Fruit fly (Drosophila melanogaster) whole organism, embryonic: ENCODE data around the gene CG31468.

ENCODE experiments used
- Aef1 ChIP-seq: fragments of 200-800 bp; sonication (Bioruptor generic); IDR thresholded peaks from 3 replicates; pipeline ENCODE4 v1.3.6; 2022; ENCODE audit warnings: missing biosample characterization, missing genetic modification characterization
- Atf3 ChIP-seq: fragments of 200-800 bp; sonication (Bioruptor generic); optimal IDR thresholded peaks from 3 replicates; lab custom pipeline; 2016; ENCODE audit warnings: missing biosample characterization, missing genetic modification characterization
- B-H2 ChIP-seq: fragments of 200-800 bp; sonication (Bioruptor generic); optimal IDR thresholded peaks from 2 replicates; lab custom pipeline; 2018; ENCODE audit warnings: missing biosample characterization, mild to moderate bottlenecking, missing genetic modification characterization
- CG10366 ChIP-seq: fragments of 200-800 bp; sonication (Bioruptor generic); IDR thresholded peaks from 2 replicates; pipeline ENCODE4 v1.3.6; 2022; ENCODE audit warnings: missing biosample characterization, missing genetic modification characterization
- CG10654 ChIP-seq: fragments of 200-800 bp; sonication (Bioruptor generic); optimal IDR thresholded peaks from 2 replicates; lab custom pipeline; 2016; ENCODE audit warnings: missing biosample characterization, missing genetic modification characterization
- CG10979 ChIP-seq: fragments of 200-800 bp; sonication (Bioruptor generic); optimal IDR thresholded peaks from 2 replicates; lab custom pipeline; 2018; ENCODE audit warnings: missing biosample characterization, mild to moderate bottlenecking, missing genetic modification characterization, moderate library complexity
- CG12236 ChIP-seq: fragments of 200-800 bp; sonication (Bioruptor generic); optimal IDR thresholded peaks from 2 replicates; lab custom pipeline; 2016; ENCODE audit warnings: missing biosample characterization, missing genetic modification characterization
- CG14667 ChIP-seq: fragments of 200-800 bp; sonication (Bioruptor generic); IDR thresholded peaks from 2 replicates; pipeline ENCODE4 v1.3.6; 2022; ENCODE audit warnings: missing biosample characterization, missing genetic modification characterization
- CG15269 ChIP-seq: fragments of 200-800 bp; sonication (Bioruptor generic); optimal IDR thresholded peaks from 2 replicates; lab custom pipeline; 2018; ENCODE audit warnings: missing biosample characterization, mild to moderate bottlenecking, missing genetic modification characterization, moderate library complexity
- CG17385 ChIP-seq: fragments of 200-800 bp; sonication (Bioruptor generic); optimal IDR thresholded peaks from 3 replicates; lab custom pipeline; 2018; ENCODE audit warnings: missing biosample characterization, mild to moderate bottlenecking, missing genetic modification characterization
- CG18599 ChIP-seq: fragments of 200-800 bp; sonication (Bioruptor generic); optimal IDR thresholded peaks from 3 replicates; lab custom pipeline; 2017; ENCODE audit warnings: missing biosample characterization, missing genetic modification characterization, mild to moderate bottlenecking, moderate library complexity, missing genetic modification reagents
- CG30431 ChIP-seq: fragments of 200-800 bp; sonication (Bioruptor generic); optimal IDR thresholded peaks from 2 replicates; lab custom pipeline; 2017; ENCODE audit warnings: missing biosample characterization, missing genetic modification characterization
- CG31365 ChIP-seq: fragments of 200-800 bp; sonication (Bioruptor generic); optimal IDR thresholded peaks from 2 replicates; lab custom pipeline; 2018; ENCODE audit warnings: missing biosample characterization, mild to moderate bottlenecking, missing genetic modification characterization
- CG3281 ChIP-seq: fragments of 200-800 bp; sonication (Bioruptor generic); optimal IDR thresholded peaks from 3 replicates; lab custom pipeline; 2017; ENCODE audit warnings: missing biosample characterization, mild to moderate bottlenecking, missing genetic modification characterization
- CG34376 ChIP-seq: fragments of 200-800 bp; sonication (Bioruptor generic); optimal IDR thresholded peaks from 2 replicates; lab custom pipeline; 2018; ENCODE audit warnings: missing biosample characterization, mild to moderate bottlenecking, missing genetic modification characterization
- CG3726 ChIP-seq: fragments of 200-800 bp; sonication (Bioruptor generic); IDR thresholded peaks from 3 replicates; pipeline ENCODE4, ENCODE4 v1.3.6; 2022; ENCODE audit warnings: missing biosample characterization, missing genetic modification characterization
- CG4282 ChIP-seq: fragments of 200-800 bp; sonication (Bioruptor generic); optimal IDR thresholded peaks from 2 replicates; lab custom pipeline; 2016; ENCODE audit warnings: missing biosample characterization, missing genetic modification characterization
- CG4730 ChIP-seq: fragments of 200-800 bp; sonication (Bioruptor generic); IDR thresholded peaks from 2 replicates; pipeline ENCODE4 v1.3.6; 2022; ENCODE audit warnings: missing biosample characterization, missing genetic modification characterization
- CG7839 ChIP-seq: fragments of 200-800 bp; sonication (Bioruptor generic); optimal IDR thresholded peaks from 3 replicates; lab custom pipeline; 2018; ENCODE audit warnings: missing biosample characterization, mild to moderate bottlenecking, missing genetic modification characterization, moderate library complexity
- CG7987 ChIP-seq: fragments of 200-800 bp; sonication (Bioruptor generic); optimal IDR thresholded peaks from 2 replicates; lab custom pipeline; 2018; ENCODE audit warnings: missing biosample characterization, mild to moderate bottlenecking, missing genetic modification characterization, moderate library complexity
- CHES-1-like ChIP-seq: fragments of 200-800 bp; sonication (Bioruptor generic); optimal IDR thresholded peaks from 2 replicates; lab custom pipeline; 2016; ENCODE audit warnings: missing biosample characterization, missing genetic modification characterization
- Dp ChIP-seq: fragments of 200-800 bp; sonication (Bioruptor generic); optimal IDR thresholded peaks from 2 replicates; lab custom pipeline; 2018; ENCODE audit warnings: missing biosample characterization, mild to moderate bottlenecking, missing genetic modification characterization, moderate library complexity
- Fer2 ChIP-seq: fragments of 200-800 bp; sonication (Bioruptor generic); optimal IDR thresholded peaks from 2 replicates; lab custom pipeline; 2018; ENCODE audit warnings: missing biosample characterization, mild to moderate bottlenecking, missing genetic modification characterization, moderate library complexity
- Hr51 ChIP-seq, 2 experiments: fragments of 200-800 bp; sonication (Bioruptor generic); optimal IDR thresholded peaks; 2 replicates in 1 of 2; 3 replicates in 1 of 2; lab custom pipeline; 2016 to 2018; ENCODE audit warnings: missing biosample characterization in 2 of 2, missing genetic modification characterization in 2 of 2, mild to moderate bottlenecking in 1 of 2, moderate library complexity in 1 of 2
- Jarid2 ChIP-seq: fragments of 200-800 bp; sonication (Bioruptor generic); optimal IDR thresholded peaks from 3 replicates; lab custom pipeline; 2017; ENCODE audit warnings: mild to moderate bottlenecking, missing biosample characterization, missing genetic modification reagents, missing genetic modification characterization
- Lpt ChIP-seq: fragments of >200 bp; optimal IDR thresholded peaks from 2 replicates; lab custom pipeline; 2018; ENCODE audit warnings: missing biosample characterization, missing genetic modification characterization
- NK7.1 ChIP-seq: fragments of 200-800 bp; sonication (Bioruptor generic); optimal IDR thresholded peaks from 3 replicates; lab custom pipeline; 2016; ENCODE audit warnings: missing biosample characterization, missing genetic modification characterization
- Nf-YA ChIP-seq: fragments of 200-800 bp; sonication (Bioruptor generic); IDR thresholded peaks from 2 replicates; pipeline ENCODE4 v1.3.6; 2022; ENCODE audit warnings: missing biosample characterization, missing genetic modification characterization
- Pdp1 ChIP-seq, 2 experiments: fragments of 200-800 bp; sonication (Bioruptor generic); optimal IDR thresholded peaks; 3 replicates each; lab custom pipeline; 2016; ENCODE audit warnings: missing biosample characterization in 2 of 2, missing genetic modification characterization in 2 of 2, mild to moderate bottlenecking in 1 of 2, moderate library complexity in 1 of 2
- Ptx1 ChIP-seq: fragments of 200-800 bp; sonication (Bioruptor generic); IDR thresholded peaks from 2 replicates; pipeline ENCODE4 v1.3.6; 2022; ENCODE audit warnings: missing biosample characterization, missing genetic modification characterization
- Sry-β ChIP-seq: fragments of 200-800 bp; sonication (Bioruptor generic); optimal IDR thresholded peaks from 2 replicates; lab custom pipeline; 2018; ENCODE audit warnings: missing biosample characterization, mild to moderate bottlenecking, missing genetic modification characterization, moderate library complexity
- Usf ChIP-seq: fragments of 200-800 bp; sonication (Bioruptor generic); optimal IDR thresholded peaks from 2 replicates; lab custom pipeline; 2017; ENCODE audit warnings: missing genotype, missing biosample characterization, missing genetic modification characterization
- Xbp1 ChIP-seq: fragments of 200-800 bp; sonication (Bioruptor generic); optimal IDR thresholded peaks from 3 replicates; lab custom pipeline; 2016; ENCODE audit warnings: missing biosample characterization, mild to moderate bottlenecking, missing genetic modification characterization
- YL-1 ChIP-seq: fragments of 200-800 bp; sonication (Bioruptor generic); optimal IDR thresholded peaks from 3 replicates; lab custom pipeline; 2017; ENCODE audit warnings: missing biosample characterization, mild to moderate bottlenecking, missing genetic modification characterization
- ab ChIP-seq: fragments of 200-800 bp; sonication (Bioruptor generic); optimal IDR thresholded peaks from 2 replicates; lab custom pipeline; 2016; ENCODE audit warnings: missing biosample characterization, missing genetic modification characterization
- abd-A ChIP-seq: fragments of 200-800 bp; sonication (Bioruptor generic); optimal IDR thresholded peaks from 3 replicates; lab custom pipeline; 2019; ENCODE audit warnings: missing biosample characterization, mild to moderate bottlenecking, missing genetic modification characterization, moderate library complexity
- caup ChIP-seq: fragments of 200-800 bp; sonication (Bioruptor generic); optimal IDR thresholded peaks from 3 replicates; lab custom pipeline; 2017; ENCODE audit warnings: missing biosample characterization, mild to moderate bottlenecking, missing genetic modification characterization, moderate library complexity; ENCODE audit not compliant: severe bottlenecking
- ci ChIP-seq: fragments of 200-800 bp; sonication (Bioruptor generic); IDR thresholded peaks from 3 replicates; pipeline ENCODE4 v1.3.6; 2022; ENCODE audit warnings: missing biosample characterization, missing genetic modification characterization
- da ChIP-seq: fragments of 200-800 bp; sonication (Bioruptor generic); optimal IDR thresholded peaks from 2 replicates; lab custom pipeline; 2016; ENCODE audit warnings: missing biosample characterization, missing genetic modification characterization
- dmrt99B ChIP-seq: fragments of 200-800 bp; sonication (Bioruptor generic); optimal IDR thresholded peaks from 2 replicates; lab custom pipeline; 2018; ENCODE audit warnings: missing biosample characterization, mild to moderate bottlenecking, missing genetic modification characterization, moderate library complexity
- eve ChIP-seq, 2 experiments: fragments of >200 bp; optimal IDR thresholded peaks; 2 replicates each; lab custom pipeline; 2017; ENCODE audit warnings: missing biosample characterization in 2 of 2, missing genetic modification characterization in 2 of 2
- kah ChIP-seq: fragments of 200-800 bp; sonication (Bioruptor generic); optimal IDR thresholded peaks from 2 replicates; lab custom pipeline; 2018; ENCODE audit warnings: missing biosample characterization, mild to moderate bottlenecking, missing genetic modification characterization
- nmo ChIP-seq: fragments of 200-800 bp; sonication (Bioruptor generic); optimal IDR thresholded peaks from 2 replicates; lab custom pipeline; 2018; ENCODE audit warnings: missing biosample characterization, mild to moderate bottlenecking, missing genetic modification characterization, moderate library complexity
- org-1 ChIP-seq: fragments of 200-800 bp; sonication (Bioruptor generic); optimal IDR thresholded peaks from 2 replicates; lab custom pipeline; 2017; ENCODE audit warnings: missing biosample characterization, missing genetic modification characterization
- pfk ChIP-seq: fragments of 200-800 bp; sonication (Bioruptor generic); optimal IDR thresholded peaks from 2 replicates; lab custom pipeline; 2018; ENCODE audit warnings: missing biosample characterization, mild to moderate bottlenecking, missing genetic modification characterization, moderate library complexity
- sc ChIP-seq, 3 experiments: fragments of >200 bp in 2 of 3; fragments of 200-800 bp in 1 of 3; sonication (Bioruptor generic) in 1 of 3; optimal IDR thresholded peaks; 2 replicates in 2 of 3; 3 replicates in 1 of 3; lab custom pipeline; 2017; ENCODE audit warnings: mild to moderate bottlenecking in 1 of 3, missing biosample characterization in 1 of 3, missing genetic modification characterization in 1 of 3, missing genetic modification reagents in 1 of 3
- twi ChIP-seq: fragments of 200-800 bp; optimal IDR thresholded peaks from 2 replicates; lab custom pipeline; 2019; ENCODE audit warnings: missing biosample characterization, mild to moderate bottlenecking, missing genetic modification characterization, moderate library complexity
- zen2 ChIP-seq: fragments of 200-800 bp; sonication (Bioruptor generic); IDR thresholded peaks from 3 replicates; pipeline ENCODE4 v1.3.6; 2022; ENCODE audit warnings: missing biosample characterization, missing genetic modification characterization; ENCODE audit not compliant: partially characterized antibody

CG31468 gene

dm6 chr3R:23709508-23710208 lies 9.5 kb upstream of the CG31468 start, which contains the start of gene CG10301 (continued):
- TF ChIP-seq Lpt (GFP tag; lab: Kevin White, UChicago): no peak
- peak; percentile 53 for TF ChIP-seq twi (tag; lab: Kevin White, UChicago)
- TF ChIP-seq Sry-β (GFP tag; lab: Kevin White, UChicago): no peak
- no peak for TF ChIP-seq CG34376 (GFP tag; lab: Kevin White, UChicago)
- TF ChIP-seq B-H2 (GFP tag; lab: Kevin White, UChicago): no peak
- peak; percentile 41 for TF ChIP-seq CG15269 (tag; lab: Kevin White, UChicago)
- TF ChIP-seq sc (optimal IDR thresholded peaks at IDR 0.05; lab: Kevin White, UChicago): no peak
- TF ChIP-seq sc (GFP tag; optimal IDR thresholded peaks at IDR 0.05; lab: Kevin White, UChicago): peak; percentile 50
- TF ChIP-seq Usf (GFP tag; lab: Kevin White, UChicago): peak; percentile 44
- no peak for TF ChIP-seq CG7987 (GFP tag; lab: Kevin White, UChicago)
- TF ChIP-seq CG10979: peak; percentile 82
- no peak for TF ChIP-seq CG3726
- TF ChIP-seq CHES-1-like (GFP tag; lab: Kevin White, UChicago): no peak
- TF ChIP-seq Pdp1 (GFP tag; optimal IDR thresholded peaks at IDR 0.05; lab: Kevin White, UChicago): peak; percentile 21 to 34
- peak; percentile 34 for TF ChIP-seq kah (GFP tag; lab: Kevin White, UChicago)
- no peak for TF ChIP-seq abd-A (tag; lab: Kevin White, UChicago)
- TF ChIP-seq CG7839 (tag; lab: Kevin White, UChicago): peak; percentile 60
- TF ChIP-seq org-1: peak; percentile 35
- no peak for TF ChIP-seq Dp (GFP tag; lab: Kevin White, UChicago)
- TF ChIP-seq Aef1 (GFP tag; lab: Robert Waterston, UW): no peak; the same call in 2 of the 3 replicates
- TF ChIP-seq CG10366 (GFP tag; lab: Robert Waterston, UW): peak; percentile 53
- no peak for TF ChIP-seq pfk
- peak; percentile 76 for TF ChIP-seq nmo (GFP tag; lab: Kevin White, UChicago)
- no peak for TF ChIP-seq ab (GFP tag; lab: Kevin White, UChicago)
- no peak for TF ChIP-seq zen2 (GFP tag; lab: Robert Waterston, UW)
- TF ChIP-seq Ptx1 (GFP tag; lab: Robert Waterston, UW): peak; percentile 43; the same call in 1 of the 2 replicates
- peak; percentile 7 for TF ChIP-seq CG12236 (GFP tag; lab: Kevin White, UChicago)
- peak; percentile 1 to 53 for TF ChIP-seq Hr51 (GFP tag; optimal IDR thresholded peaks at IDR 0.05; lab: Kevin White, UChicago)
- TF ChIP-seq Xbp1 (GFP tag; lab: Kevin White, UChicago): peak; percentile 61
- peak; percentile 17 for TF ChIP-seq Atf3 (GFP tag; lab: Kevin White, UChicago)
- no peak for TF ChIP-seq CG3281 (GFP tag; lab: Kevin White, UChicago)
- no peak for TF ChIP-seq YL-1 (GFP tag; lab: Kevin White, UChicago)
- peak; percentile 66 for TF ChIP-seq dmrt99B (tag; lab: Kevin White, UChicago)
- peak; percentile 75 for TF ChIP-seq CG30431 (GFP tag; lab: Kevin White, UChicago)
- TF ChIP-seq CG4730 (GFP tag; lab: Robert Waterston, UW): no peak
- peak; percentile 56 for TF ChIP-seq CG14667 (GFP tag; lab: Robert Waterston, UW)
- no peak for TF ChIP-seq Nf-YA (GFP tag; lab: Robert Waterston, UW)
- peak; percentile 47 for TF ChIP-seq CG10654 (GFP tag; lab: Kevin White, UChicago)
- TF ChIP-seq da (GFP tag; lab: Kevin White, UChicago): no peak
- TF ChIP-seq CG4282 (GFP tag; lab: Kevin White, UChicago): no peak
- TF ChIP-seq NK7.1 (GFP tag; lab: Kevin White, UChicago): no peak
- TF ChIP-seq ci: peak; percentile 82
- peak; percentile 63 to 67 for TF ChIP-seq eve (GFP tag; optimal IDR thresholded peaks at IDR 0.05; lab: Kevin White, UChicago)
- TF ChIP-seq Jarid2 (GFP tag; lab: Kevin White, UChicago): no peak
- no peak for TF ChIP-seq Fer2 (tag; lab: Kevin White, UChicago)
- TF ChIP-seq caup (GFP tag; lab: Kevin White, UChicago): no peak
- peak; percentile 32 for TF ChIP-seq CG18599 (GFP tag; lab: Kevin White, UChicago)
- peak; percentile 45 for TF ChIP-seq CG17385 (GFP tag; lab: Kevin White, UChicago)
- no peak for TF ChIP-seq CG31365 (tag; lab: Kevin White, UChicago)
